Worm (Caenorhabditis elegans) whole organism, L4 larva: ENCODE measurements around the gene T04A6.2.

Experiments
- D1046.2 ChIP-seq: fragments of 200-800 bp; sonication (Bioruptor generic); IDR thresholded peaks from 2 replicates; pipeline ENCODE4 v1.3.6; 2022; ENCODE audit warnings: missing genetic modification characterization, missing compliant biosample characterization
- F26F4.8 ChIP-seq: fragments of 200-800 bp; sonication (Bioruptor generic); conservative IDR thresholded peaks from 2 replicates; pipeline ENCODE4 v1.3.6; 2022; ENCODE audit warnings: missing genetic modification characterization, missing compliant biosample characterization
- F44E2.7 ChIP-seq: fragments of 200-800 bp; sonication (Bioruptor generic); IDR thresholded peaks from 2 replicates; pipeline ENCODE4 v2.1.2; 2022; ENCODE audit warnings: missing genetic modification characterization, missing compliant biosample characterization
- F49E8.2 ChIP-seq: sonication (generic microtip); optimal IDR thresholded peaks from 2 replicates; lab custom pipeline; 2016; ENCODE audit warnings: missing compliant biosample characterization, mild to moderate bottlenecking, missing genetic modification characterization, borderline replicate concordance
- T20F7.1 ChIP-seq: fragments of 200-800 bp; sonication (Bioruptor generic); optimal IDR thresholded peaks from 2 replicates; lab custom pipeline; 2018; ENCODE audit warnings: mild to moderate bottlenecking, missing genetic modification characterization, missing compliant biosample characterization
- Y48G9A.11 ChIP-seq: fragments of 200-800 bp; sonication (Bioruptor generic); IDR thresholded peaks from 2 replicates; pipeline ENCODE4 v1.3.6; 2022; ENCODE audit warnings: missing genetic modification reagents, missing genetic modification characterization, missing compliant biosample characterization
- Y5F2A.4 ChIP-seq: fragments of 200-800 bp; sonication (Bioruptor generic); optimal IDR thresholded peaks from 2 replicates; lab custom pipeline; 2018; ENCODE audit warnings: mild to moderate bottlenecking, missing genetic modification characterization, missing compliant biosample characterization
- ZK337.2 ChIP-seq: fragments of 200-800 bp; sonication (Bioruptor generic); IDR thresholded peaks from 2 replicates; pipeline ENCODE4 v1.3.6; 2022; ENCODE audit warnings: missing genetic modification reagents, missing genetic modification characterization, missing compliant biosample characterization
- ZK546.5 ChIP-seq, 2 experiments: sonication (generic microtip); optimal IDR thresholded peaks; 2 replicates each; lab custom pipeline; 2017; ENCODE audit warnings: missing biosample characterization in 2 of 2, missing genetic modification characterization in 2 of 2
- aha-1 ChIP-seq: fragments of 150-350 bp; peaks from one replicate; lab custom pipeline; 2014; ENCODE audit warnings: missing biosample characterization, missing genetic modification characterization
- ama-1 ChIP-seq: fragments of 150-350 bp; optimal IDR thresholded peaks from 2 replicates; lab custom pipeline; 2014; ENCODE audit warnings: inconsistent platforms, mixed read lengths
- arid-1 ChIP-seq: fragments of 200-800 bp; sonication (Bioruptor generic); conservative IDR thresholded peaks from 2 replicates; pipeline ENCODE4 v1.3.6; 2022; ENCODE audit warnings: missing genetic modification reagents, missing genetic modification characterization, missing compliant biosample characterization
- ceh-28 ChIP-seq: fragments of 150-350 bp; optimal IDR thresholded peaks from 2 replicates; lab custom pipeline; 2014; ENCODE audit warnings: missing biosample characterization, missing genetic modification reagents, missing genetic modification characterization
- ceh-44 ChIP-seq: fragments of 200-800 bp; sonication (Bioruptor generic); IDR thresholded peaks from 2 replicates; pipeline ENCODE4 v1.3.6; 2022; ENCODE audit warnings: missing genetic modification reagents, missing genetic modification characterization, missing compliant biosample characterization
- ceh-62 ChIP-seq: sonication (generic microtip); optimal IDR thresholded peaks from 2 replicates; lab custom pipeline; 2017; ENCODE audit warnings: missing biosample characterization, missing genetic modification characterization
- ctbp-1 ChIP-seq: fragments of 200-800 bp; sonication (Bioruptor generic); IDR thresholded peaks from 2 replicates; pipeline ENCODE4 v1.3.6; 2022; ENCODE audit warnings: missing genetic modification reagents, missing genetic modification characterization, missing compliant biosample characterization
- daf-16 ChIP-seq, 3 experiments: sonication (generic microtip); optimal IDR thresholded peaks; 2 replicates each; lab custom pipeline; 2016 to 2017; ENCODE audit warnings: missing genetic modification characterization in 3 of 3, missing genetic modification reagents in 3 of 3, mild to moderate bottlenecking in 2 of 3, missing compliant biosample characterization in 2 of 3, missing biosample characterization in 1 of 3, moderate library complexity in 1 of 3
- dmd-9 ChIP-seq: fragments of 200-800 bp; sonication (Bioruptor generic); IDR thresholded peaks from 2 replicates; pipeline ENCODE4 v1.3.6; 2022; ENCODE audit warnings: missing genetic modification reagents, missing genetic modification characterization, missing compliant biosample characterization
- dve-1 ChIP-seq: sonication (generic microtip); optimal IDR thresholded peaks from 2 replicates; lab custom pipeline; 2017; ENCODE audit warnings: antibody characterized with exemption, mild to moderate bottlenecking, missing genetic modification characterization, missing compliant biosample characterization; ENCODE audit not compliant: insufficient read depth
- egl-27 ChIP-seq: sonication (generic microtip); optimal IDR thresholded peaks from 3 replicates; lab custom pipeline; 2017; ENCODE audit warnings: missing biosample characterization, missing genetic modification reagents, missing genetic modification characterization
- fkh-10 ChIP-seq: fragments of 150-350 bp; optimal IDR thresholded peaks from 2 replicates; lab custom pipeline; 2014; ENCODE audit warnings: missing biosample characterization, missing genetic modification reagents, missing genetic modification characterization
- hif-1 ChIP-seq, 2 experiments: sonication (generic microtip); optimal IDR thresholded peaks; 2 replicates each; lab custom pipeline; 2016 to 2017; ENCODE audit warnings: missing compliant biosample characterization in 2 of 2, missing genetic modification characterization in 2 of 2, missing genetic modification reagents in 2 of 2, missing genotype in 2 of 2, mild to moderate bottlenecking in 1 of 2
- hlh-30 ChIP-seq: sonication (generic microtip); optimal IDR thresholded peaks from 2 replicates; lab custom pipeline; 2017; ENCODE audit warnings: antibody characterized with exemption, mild to moderate bottlenecking, missing genetic modification characterization, missing compliant biosample characterization; ENCODE audit not compliant: insufficient read depth
- hmg-1.1 ChIP-seq: fragments of 200-800 bp; sonication (Bioruptor generic); IDR thresholded peaks from 2 replicates; pipeline ENCODE4 v1.3.6; 2022; ENCODE audit warnings: missing genetic modification reagents, missing genetic modification characterization, missing compliant biosample characterization
- lin-1 ChIP-seq: fragments of 200-800 bp; sonication (Bioruptor generic); IDR thresholded peaks from 2 replicates; pipeline ENCODE4 v1.3.6; 2022; ENCODE audit warnings: missing genetic modification reagents, missing genetic modification characterization, missing compliant biosample characterization
- lin-13 ChIP-seq: fragments of 150-350 bp; optimal IDR thresholded peaks from 2 replicates; lab custom pipeline; 2014; ENCODE audit warnings: missing biosample characterization, missing genetic modification reagents, missing genetic modification characterization
- lin-38 ChIP-seq: fragments of 200-800 bp; sonication (Bioruptor generic); IDR thresholded peaks from 2 replicates; pipeline ENCODE4 v1.3.6; 2022; ENCODE audit warnings: missing genetic modification reagents, missing genetic modification characterization, missing compliant biosample characterization
- lin-39 ChIP-seq: fragments of 150-350 bp; optimal IDR thresholded peaks from 2 replicates; lab custom pipeline; 2014; ENCODE audit warnings: missing biosample characterization, missing genetic modification reagents, missing genetic modification characterization
- lsy-2 ChIP-seq, 2 experiments: fragments of 150-350 bp in 1 of 2; sonication (generic microtip) in 1 of 2; optimal IDR thresholded peaks; 2 replicates each; lab custom pipeline; 2014 to 2017; ENCODE audit warnings: missing biosample characterization in 2 of 2, missing genetic modification characterization in 2 of 2
- madf-9 ChIP-seq: fragments of 200-800 bp; sonication (Bioruptor generic); conservative IDR thresholded peaks from 2 replicates; pipeline ENCODE4 v1.3.6; 2022; ENCODE audit warnings: missing genetic modification reagents, missing genetic modification characterization, missing compliant biosample characterization
- mdl-1 ChIP-seq, 2 experiments: fragments of 150-350 bp in 1 of 2; sonication (generic microtip) in 1 of 2; optimal IDR thresholded peaks; 2 replicates each; lab custom pipeline; 2014 to 2017; ENCODE audit warnings: missing biosample characterization in 2 of 2, missing genetic modification characterization in 2 of 2
- mep-1 ChIP-seq: fragments of 150-350 bp; sonication (generic microtip); optimal IDR thresholded peaks from 3 replicates; lab custom pipeline; 2014; ENCODE audit warnings: missing biosample characterization, missing genetic modification characterization
- mes-2 ChIP-seq: sonication (generic microtip); optimal IDR thresholded peaks from 2 replicates; lab custom pipeline; 2016; ENCODE audit warnings: missing genotype, mild to moderate bottlenecking, missing genetic modification characterization, missing compliant biosample characterization; ENCODE audit not compliant: poor library complexity, severe bottlenecking
- mxl-2 ChIP-seq: fragments of 200-800 bp; sonication (Bioruptor generic); conservative IDR thresholded peaks from 2 replicates; pipeline ENCODE4 v1.3.6; 2022; ENCODE audit warnings: missing genetic modification reagents, missing genetic modification characterization, missing compliant biosample characterization
- nhr-11 ChIP-seq: fragments of 150-350 bp; optimal IDR thresholded peaks from 2 replicates; lab custom pipeline; 2014; ENCODE audit warnings: missing biosample characterization, missing genetic modification characterization
- nhr-111 ChIP-seq: fragments of 200-800 bp; sonication (Bioruptor generic); optimal IDR thresholded peaks from 2 replicates; lab custom pipeline; 2018; ENCODE audit warnings: mild to moderate bottlenecking, missing genetic modification characterization, missing compliant biosample characterization
- nhr-28 ChIP-seq: fragments of 150-350 bp; optimal IDR thresholded peaks from 2 replicates; lab custom pipeline; 2014; ENCODE audit warnings: missing biosample characterization, missing genetic modification characterization
- nhr-6 ChIP-seq: fragments of 150-350 bp; optimal IDR thresholded peaks from 2 replicates; lab custom pipeline; 2014; ENCODE audit warnings: missing biosample characterization, missing genetic modification characterization
- pha-4 ChIP-seq, 2 experiments: fragments of 150-350 bp in 1 of 2; fragments of 200-800 bp in 1 of 2; sonication (Bioruptor generic) in 1 of 2; IDR thresholded peaks in 1 of 2; optimal IDR thresholded peaks in 1 of 2; 2 replicates each; pipeline versions ENCODE4 v1.3.6 to Lab custom; 2014 to 2022; ENCODE audit warnings: missing genetic modification characterization in 2 of 2, missing genetic modification reagents in 2 of 2, missing biosample characterization in 1 of 2, missing compliant biosample characterization in 1 of 2
- sdz-12 ChIP-seq: fragments of 200-800 bp; sonication (Bioruptor generic); optimal IDR thresholded peaks from 2 replicates; lab custom pipeline; 2018; ENCODE audit warnings: mild to moderate bottlenecking, missing genetic modification characterization, missing compliant biosample characterization
- set-16 ChIP-seq: fragments of 200-800 bp; sonication (Bioruptor generic); IDR thresholded peaks from 2 replicates; pipeline ENCODE4 v1.3.6; 2022; ENCODE audit warnings: missing genetic modification reagents, missing genetic modification characterization, missing compliant biosample characterization
- snpc-1.2 ChIP-seq: fragments of 200-800 bp; sonication (Bioruptor generic); IDR thresholded peaks from 2 replicates; pipeline ENCODE4 v1.3.6; 2022; ENCODE audit warnings: missing genetic modification reagents, missing genetic modification characterization, missing compliant biosample characterization
- spr-3 ChIP-seq: fragments of 200-800 bp; sonication (Bioruptor generic); optimal IDR thresholded peaks from 2 replicates; lab custom pipeline; 2018; ENCODE audit warnings: mild to moderate bottlenecking, missing genetic modification characterization, missing compliant biosample characterization
- unc-130 ChIP-seq: sonication (generic microtip); optimal IDR thresholded peaks from 2 replicates; lab custom pipeline; 2016; ENCODE audit warnings: missing genetic modification reagents, missing genetic modification characterization, missing compliant biosample characterization
- unc-62 ChIP-seq, 3 experiments: fragments of 150-350 bp in 1 of 3; sonication (generic microtip); optimal IDR thresholded peaks in 2 of 3; peaks in 1 of 3; 1 replicate in 1 of 3; 2 replicates in 2 of 3; lab custom pipeline; 2014 to 2017; ENCODE audit warnings: missing biosample characterization in 3 of 3, missing genetic modification characterization in 3 of 3, missing genetic modification reagents in 3 of 3, missing genotype in 1 of 3
- vab-7 ChIP-seq: fragments of 200-800 bp; sonication (Bioruptor generic); IDR thresholded peaks from 2 replicates; pipeline ENCODE4 v1.3.6; 2022; ENCODE audit warnings: missing genetic modification reagents, missing genetic modification characterization, missing compliant biosample characterization
- ztf-7 ChIP-seq: fragments of 150-350 bp; optimal IDR thresholded peaks from 2 replicates; lab custom pipeline; 2014; ENCODE audit warnings: missing biosample characterization, missing genetic modification characterization

The T04A6.2 gene

DNA sequence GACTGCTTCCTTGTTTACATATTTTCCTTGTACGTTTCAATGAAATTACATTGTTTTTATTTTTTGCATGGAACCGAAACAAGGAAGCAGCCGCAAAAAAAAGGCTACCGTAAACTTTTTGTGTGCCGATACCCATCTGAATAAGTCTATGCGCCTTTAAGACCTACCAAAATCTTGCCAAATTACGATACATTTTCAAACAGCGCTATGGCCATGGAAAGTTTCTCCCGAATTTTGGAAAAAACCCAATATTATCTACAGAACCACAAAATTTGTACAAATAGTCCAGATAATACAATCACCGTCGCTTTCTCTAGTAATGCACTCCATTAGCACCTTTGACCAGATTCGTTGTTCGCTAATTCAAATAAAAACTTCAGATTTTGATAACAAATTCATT lies 42.9 kb upstream of the T04A6.2 start:
- TF ChIP-seq unc-62 (GFP tag; optimal IDR thresholded peaks at IDR 0.05 in 1 of 2; lab: Kevin White, UChicago) (no peak), unc-62 (tag; optimal IDR thresholded peaks at IDR 0.05; lab: Kevin White, UChicago) (no peak), pha-4 (GFP tag; IDR thresholded peaks at IDR 0.05; lab: Robert Waterston, UW) (no peak), pha-4 (tag; optimal IDR thresholded peaks at IDR 0.05; lab: Kevin White, UChicago) (no peak), madf-9 (GFP tag; lab: Robert Waterston, UW) (no peak), Y48G9A.11 (GFP tag; lab: Robert Waterston, UW) (peak; percentile 56), egl-27 (tag; lab: Kevin White, UChicago) (no peak), Y5F2A.4 (GFP tag; lab: Kevin White, UChicago) (no peak), snpc-1.2 (GFP tag; lab: Robert Waterston, UW) (peak; percentile 35; the same call in 1 of the 2 replicates), ZK546.5 (tag; optimal IDR thresholded peaks at IDR 0.05; lab: Kevin White, UChicago) (no peak), ceh-28 (tag; lab: Kevin White, UChicago) (no peak), arid-1 (GFP tag; lab: Robert Waterston, UW) (0 out of 2 replicates have a peak, but pooled peaks have one; percentile 36), ZK337.2 (no peak), sdz-12 (GFP tag; lab: Kevin White, UChicago) (no peak), daf-16 (GFP tag; optimal IDR thresholded peaks at IDR 0.05; lab: Kevin White, UChicago) (no peak), daf-16 (tag; optimal IDR thresholded peaks at IDR 0.05; lab: Kevin White, UChicago) (peak; percentile 22), aha-1 (tag; lab: Kevin White, UChicago) (peak; percentile 43), set-16 (GFP tag; lab: Robert Waterston, UW) (no peak), nhr-111 (no peak), ztf-7 (tag; lab: Kevin White, UChicago) (no peak), T20F7.1 (no peak), mep-1 (tag; lab: Kevin White, UChicago) (no peak), lin-38 (GFP tag; lab: Robert Waterston, UW) (peak; percentile 40; the same call in 1 of the 2 replicates), lin-1 (0 out of 2 replicates have a peak, but pooled peaks have one; percentile 29), vab-7 (GFP tag; lab: Robert Waterston, UW) (no peak), dmd-9 (GFP tag; lab: Robert Waterston, UW) (no peak), F44E2.7 (GFP tag; lab: Robert Waterston, UW) (no peak), lin-39 (no peak), F49E8.2 (tag; lab: Kevin White, UChicago) (peak; percentile 23), ctbp-1 (no peak)

DNA sequence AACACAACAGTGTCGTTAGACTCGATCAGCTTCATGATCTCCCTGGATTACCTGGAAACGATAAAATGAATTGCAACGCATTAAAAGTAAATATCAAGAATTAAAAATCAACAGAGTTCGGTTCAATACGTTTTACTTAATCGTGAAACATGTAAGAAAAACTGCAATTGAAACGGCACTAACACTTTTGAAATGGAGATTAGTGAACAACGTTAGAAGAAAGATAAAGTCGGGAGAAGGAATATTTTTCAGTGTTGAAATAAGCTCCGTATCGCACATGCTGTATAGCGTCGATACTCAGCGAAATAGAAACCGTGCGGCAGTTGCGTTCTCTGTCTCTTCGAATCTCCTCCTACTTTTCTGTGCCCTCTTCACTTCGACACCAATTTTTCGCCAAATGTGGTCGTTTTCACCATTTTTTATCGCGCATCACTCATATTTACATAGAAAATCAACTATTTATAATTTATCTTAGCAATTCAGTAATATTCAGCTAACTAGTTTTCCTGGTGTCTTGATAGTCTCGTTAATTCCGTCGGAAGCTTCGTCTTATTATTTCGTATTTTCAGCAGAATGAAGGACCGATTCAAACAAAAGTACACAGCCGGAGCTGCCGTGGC lies 41.7 kb upstream of the T04A6.2 start, which contains the start of the genes rpl-9 and lpd-7:
rpl-9 (minus strand) TSS at position 51 of the 620 bp plus-strand sequence.
lpd-7 (plus strand) TSS at position 570 of the 620 bp plus-strand sequence.
- TF ChIP-seq dve-1 (tag; lab: Kevin White, UChicago) (peak; percentile 58), spr-3 (GFP tag; lab: Kevin White, UChicago) (no peak), hlh-30 (tag; lab: Kevin White, UChicago) (peak; percentile 75), nhr-28 (tag; lab: Kevin White, UChicago) (peak; percentile 82), lin-13 (peak; percentile 71), nhr-111 (no peak), mep-1 (tag; lab: Kevin White, UChicago) (peak; percentile 91), hmg-1.1 (GFP tag; lab: Robert Waterston, UW) (peak; percentile 58), mdl-1 (tag; optimal IDR thresholded peaks at IDR 0.05; lab: Kevin White, UChicago) (peak in 1 of 2 experiments; percentile 83), F26F4.8 (no peak), hif-1 (tag; optimal IDR thresholded peaks at IDR 0.05; lab: Kevin White, UChicago) (peak in 1 of 2 experiments; percentile 63), D1046.2 (no peak), lsy-2 (tag; optimal IDR thresholded peaks at IDR 0.05; lab: Kevin White, UChicago) (peak; percentile 2 to 91), ceh-62 (no peak), nhr-6 (tag; lab: Kevin White, UChicago) (peak; percentile 95), fkh-10 (GFP tag; lab: Kevin White, UChicago) (peak; percentile 59), madf-9 (GFP tag; lab: Robert Waterston, UW) (no peak), aha-1 (tag; lab: Kevin White, UChicago) (peak; percentile 77), ama-1 (lab: Kevin White, UChicago) (no peak), nhr-11 (tag; lab: Kevin White, UChicago) (peak; percentile 89), ceh-44 (no peak), mes-2 (tag; lab: Kevin White, UChicago) (peak; percentile 86), unc-130 (peak; percentile 52), lin-38 (GFP tag; lab: Robert Waterston, UW) (peak; percentile 65), mxl-2 (no peak)
